Worm (Caenorhabditis elegans) whole organism, L2 larva: ENCODE data around the gene lin-36.

Source experiments
- C34F6.9 ChIP-seq: fragments of 150-350 bp; optimal IDR thresholded peaks from 2 replicates; lab custom pipeline; 2014; ENCODE audit warnings: missing biosample characterization, missing genetic modification characterization
- F13H6.1 ChIP-seq: sonication (generic microtip); optimal IDR thresholded peaks from 2 replicates; lab custom pipeline; 2016; ENCODE audit warnings: missing genetic modification characterization, missing compliant biosample characterization
- Y55F3AM.14 ChIP-seq: fragments of 200-800 bp; sonication (Bioruptor generic); optimal IDR thresholded peaks from 2 replicates; lab custom pipeline; 2018; ENCODE audit warnings: mild to moderate bottlenecking, missing genetic modification characterization, missing compliant biosample characterization
- ZK546.5 ChIP-seq: sonication (generic microtip); optimal IDR thresholded peaks from 2 replicates; lab custom pipeline; 2017; ENCODE audit warnings: missing biosample characterization, missing genetic modification characterization
- alr-1 ChIP-seq: fragments of 150-350 bp; optimal IDR thresholded peaks from 2 replicates; lab custom pipeline; 2014; ENCODE audit warnings: missing biosample characterization, missing genetic modification characterization
- ama-1 ChIP-seq: fragments of 150-350 bp; optimal IDR thresholded peaks from 2 replicates; lab custom pipeline; 2018; ENCODE audit warnings: inconsistent platforms
- blmp-1 ChIP-seq: sonication (generic microtip); optimal IDR thresholded peaks from 2 replicates; lab custom pipeline; 2017; ENCODE audit warnings: missing genetic modification characterization, mild to moderate bottlenecking, missing compliant biosample characterization, antibody characterized with exemption, moderate library complexity; ENCODE audit not compliant: insufficient read depth
- ceh-16 ChIP-seq: fragments of 150-350 bp; optimal IDR thresholded peaks from 2 replicates; lab custom pipeline; 2014; ENCODE audit warnings: missing biosample characterization, missing genetic modification characterization
- ceh-82 ChIP-seq: fragments of 150-350 bp; optimal IDR thresholded peaks from 2 replicates; lab custom pipeline; 2014; ENCODE audit warnings: missing biosample characterization, missing genetic modification characterization
- dmd-4 ChIP-seq: sonication (generic microtip); optimal IDR thresholded peaks from 2 replicates; lab custom pipeline; 2017; ENCODE audit warnings: missing biosample characterization, missing genetic modification characterization
- elt-1 ChIP-seq: fragments of 150-350 bp; optimal IDR thresholded peaks from 2 replicates; lab custom pipeline; 2014; ENCODE audit warnings: missing biosample characterization, missing genetic modification characterization
- elt-3 ChIP-seq: sonication (generic microtip); optimal IDR thresholded peaks from 2 replicates; lab custom pipeline; 2017; ENCODE audit warnings: missing biosample characterization, missing genetic modification characterization
- fos-1 ChIP-seq: fragments of 150-350 bp; optimal IDR thresholded peaks from 2 replicates; lab custom pipeline; 2014; ENCODE audit warnings: missing biosample characterization, missing genetic modification characterization
- gmeb-1 ChIP-seq: fragments of 150-350 bp; optimal IDR thresholded peaks from 2 replicates; lab custom pipeline; 2014; ENCODE audit warnings: missing biosample characterization, missing genetic modification characterization
- lin-11 ChIP-seq: fragments of 150-350 bp; sonication (generic microtip); optimal IDR thresholded peaks from 2 replicates; lab custom pipeline; 2014; ENCODE audit warnings: missing biosample characterization, missing genetic modification characterization, inconsistent platforms, mixed read lengths
- lin-13 ChIP-seq: fragments of 150-350 bp; optimal IDR thresholded peaks from 2 replicates; lab custom pipeline; 2014; ENCODE audit warnings: missing biosample characterization, missing genetic modification reagents, missing genetic modification characterization
- lin-39 ChIP-seq: fragments of 150-350 bp; optimal IDR thresholded peaks from 2 replicates; lab custom pipeline; 2014; ENCODE audit warnings: missing biosample characterization, missing genetic modification reagents, missing genetic modification characterization
- mab-5 ChIP-seq: fragments of 150-350 bp; optimal IDR thresholded peaks from 2 replicates; lab custom pipeline; 2014; ENCODE audit warnings: missing biosample characterization, missing genetic modification characterization
- mbf-1 ChIP-seq: sonication (generic microtip); optimal IDR thresholded peaks from 2 replicates; lab custom pipeline; 2017; ENCODE audit warnings: missing biosample characterization, missing genetic modification characterization
- nhr-12 ChIP-seq: fragments of 150-350 bp; optimal IDR thresholded peaks from 2 replicates; lab custom pipeline; 2014; ENCODE audit warnings: missing biosample characterization, missing genetic modification characterization
- nhr-129 ChIP-seq: fragments of 150-350 bp; optimal IDR thresholded peaks from 2 replicates; lab custom pipeline; 2014; ENCODE audit warnings: missing biosample characterization, missing genetic modification characterization
- nhr-23 ChIP-seq: fragments of 150-350 bp; optimal IDR thresholded peaks from 2 replicates; lab custom pipeline; 2014; ENCODE audit warnings: missing biosample characterization, missing genetic modification reagents, missing genetic modification characterization
- nhr-237 ChIP-seq: fragments of 150-350 bp; optimal IDR thresholded peaks from 2 replicates; lab custom pipeline; 2014; ENCODE audit warnings: missing biosample characterization, missing genetic modification characterization
- nhr-25 ChIP-seq: fragments of 150-350 bp; sonication (generic microtip); optimal IDR thresholded peaks from 3 replicates; lab custom pipeline; 2014; ENCODE audit warnings: missing biosample characterization, missing genetic modification characterization
- nhr-77 ChIP-seq: fragments of 150-350 bp; optimal IDR thresholded peaks from 2 replicates; lab custom pipeline; 2014; ENCODE audit warnings: missing biosample characterization, missing genetic modification characterization
- peb-1 ChIP-seq: fragments of 150-350 bp; optimal IDR thresholded peaks from 2 replicates; lab custom pipeline; 2014; ENCODE audit warnings: missing biosample characterization, missing genetic modification characterization
- skn-1 ChIP-seq: sonication (generic microtip); optimal IDR thresholded peaks from 2 replicates; lab custom pipeline; 2017; ENCODE audit warnings: missing biosample characterization, missing genetic modification characterization
- sma-3 ChIP-seq: sonication (generic microtip); optimal IDR thresholded peaks from 2 replicates; lab custom pipeline; 2016; ENCODE audit warnings: missing genetic modification reagents, missing genetic modification characterization, missing compliant biosample characterization
- sma-9 ChIP-seq, 2 experiments: fragments of 150-350 bp in 1 of 2; sonication (generic microtip) in 1 of 2; optimal IDR thresholded peaks; 2 replicates each; lab custom pipeline; 2014 to 2016; ENCODE audit warnings: missing genetic modification characterization in 2 of 2, mild to moderate bottlenecking in 1 of 2, missing biosample characterization in 1 of 2, missing compliant biosample characterization in 1 of 2, missing genetic modification reagents in 1 of 2, moderate library complexity in 1 of 2
- snpc-4 ChIP-seq: fragments of 150-350 bp; optimal IDR thresholded peaks from 2 replicates; lab custom pipeline; 2014; ENCODE audit warnings: missing biosample characterization, missing genetic modification characterization
- unc-39 ChIP-seq: fragments of 150-350 bp; optimal IDR thresholded peaks from 2 replicates; lab custom pipeline; 2014; ENCODE audit warnings: missing biosample characterization, missing genetic modification characterization
- unc-62 ChIP-seq: fragments of 150-350 bp; optimal IDR thresholded peaks from 2 replicates; lab custom pipeline; 2014; ENCODE audit warnings: missing biosample characterization, missing genetic modification reagents, missing genetic modification characterization
- zag-1 ChIP-seq: fragments of 150-350 bp; optimal IDR thresholded peaks from 2 replicates; lab custom pipeline; 2014; ENCODE audit warnings: missing biosample characterization, missing genetic modification characterization
- ztf-1 ChIP-seq: fragments of 200-800 bp; sonication (Bioruptor generic); conservative IDR thresholded peaks from 2 replicates; pipeline ENCODE4 v1.3.6; 2022; ENCODE audit warnings: missing genetic modification characterization, missing compliant biosample characterization
- ztf-11 ChIP-seq: sonication (generic microtip); optimal IDR thresholded peaks from 2 replicates; lab custom pipeline; 2017; ENCODE audit warnings: missing biosample characterization, missing genetic modification characterization

The lin-36 gene

ce11 chrIII:8004091-8004490 lies 16.6 kb downstream of the lin-36 start, which contains the start of gene C06G4.6:
TSS of gene C06G4.6 (plus strand) at chrIII:8004391.
- no peak for TF ChIP-seq C34F6.9 (tag; lab: Kevin White, UChicago)
- no peak for TF ChIP-seq ztf-1 (GFP tag; lab: Robert Waterston, UW)
- no peak for TF ChIP-seq elt-3 (tag; lab: Kevin White, UChicago)
- no peak for TF ChIP-seq sma-9 (GFP tag; optimal IDR thresholded peaks at IDR 0.05; lab: Kevin White, UChicago)
- no peak for TF ChIP-seq sma-9 (tag; optimal IDR thresholded peaks at IDR 0.05; lab: Kevin White, UChicago)
- TF ChIP-seq ztf-11 = no peak
- no peak for TF ChIP-seq dmd-4 (tag; lab: Kevin White, UChicago)
- no peak for TF ChIP-seq nhr-237 (tag; lab: Kevin White, UChicago)

ce11 chrIII:8001557-8001956 lies 19.1 kb downstream of the lin-36 start:
- TF ChIP-seq nhr-77 = no peak
- TF ChIP-seq elt-3 (tag; lab: Kevin White, UChicago) = no peak
- TF ChIP-seq ZK546.5 (tag; lab: Kevin White, UChicago) = no peak
- no peak for TF ChIP-seq peb-1
- no peak for TF ChIP-seq ceh-82 (tag; lab: Kevin White, UChicago)
- no peak for TF ChIP-seq mbf-1
- TF ChIP-seq ztf-1 (GFP tag; lab: Robert Waterston, UW) = no peak
- TF ChIP-seq C34F6.9 (tag; lab: Kevin White, UChicago) = no peak
- no peak for TF ChIP-seq blmp-1
- no peak for TF ChIP-seq zag-1 (tag; lab: Kevin White, UChicago)

ce11 chrIII:7997447-7998046 lies 23.1 kb downstream of the lin-36 start:
- TF ChIP-seq elt-1 (tag; lab: Kevin White, UChicago) = no peak
- TF ChIP-seq sma-3 (GFP tag; lab: Kevin White, UChicago) = no peak
- no peak for TF ChIP-seq lin-39 (tag; lab: Kevin White, UChicago)
- TF ChIP-seq nhr-25 (tag; lab: Kevin White, UChicago) = no peak
- TF ChIP-seq peb-1 = no peak
- no peak for TF ChIP-seq ceh-16 (tag; lab: Kevin White, UChicago)

ce11 chrIII:7996353-7996752 lies 24.3 kb downstream of the lin-36 start, which contains the start of gene npr-17:
TSS of gene npr-17 (minus strand) at chrIII:7996453.
- no peak for TF ChIP-seq sma-3 (GFP tag; lab: Kevin White, UChicago)
- no peak for TF ChIP-seq nhr-129 (tag; lab: Kevin White, UChicago)
- TF ChIP-seq nhr-12 = no peak
- TF ChIP-seq nhr-25 (tag; lab: Kevin White, UChicago) = no peak
- TF ChIP-seq mab-5 (tag; lab: Kevin White, UChicago) = no peak
- TF ChIP-seq ama-1 (lab: Kevin White, UChicago) = no peak
- no peak for TF ChIP-seq unc-62 (GFP tag; lab: Kevin White, UChicago)
- no peak for TF ChIP-seq alr-1 (tag; lab: Kevin White, UChicago)
- no peak for TF ChIP-seq C34F6.9 (tag; lab: Kevin White, UChicago)
- TF ChIP-seq ZK546.5 (tag; lab: Kevin White, UChicago) = no peak
- no peak for TF ChIP-seq unc-39 (tag; lab: Kevin White, UChicago)
- no peak for TF ChIP-seq peb-1
- TF ChIP-seq lin-13 (GFP tag; lab: Kevin White, UChicago) = no peak
- no peak for TF ChIP-seq skn-1 (tag; lab: Kevin White, UChicago)
- TF ChIP-seq, all 48 proteins: peak for 0

DNA sequence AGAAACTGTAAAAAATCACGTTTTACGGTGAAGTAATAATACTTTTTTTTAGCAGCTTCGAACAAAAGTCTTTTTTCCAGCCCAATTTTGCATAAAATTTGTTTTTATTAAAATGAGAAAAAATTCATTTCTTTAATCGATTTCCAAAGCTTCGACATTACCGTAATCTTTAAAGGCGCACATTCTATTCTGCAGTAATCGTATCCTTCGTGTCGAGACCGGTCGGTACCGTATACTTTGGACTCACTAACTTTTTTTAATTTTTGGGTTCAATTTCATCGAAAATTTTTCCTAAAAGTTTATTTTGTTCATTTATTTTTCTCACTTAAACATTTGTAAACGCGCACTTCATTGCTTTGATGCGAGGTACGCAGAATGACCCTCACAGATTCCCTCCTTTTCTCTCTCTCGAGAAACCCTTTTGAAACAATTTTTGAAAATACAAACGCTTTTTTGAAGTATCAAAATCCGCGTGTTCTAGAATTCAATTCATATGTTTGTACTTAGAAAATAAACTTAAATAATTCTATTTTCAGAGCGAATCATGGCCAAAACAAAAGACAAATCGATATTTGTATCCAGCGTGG lies 34.0 kb downstream of the lin-36 start, which contains the start of gene hrpk-2:
Gene hrpk-2, plus strand, starts transcription at position 537 of the 587 bp plus-strand sequence.
- TF ChIP-seq ceh-82 (tag; lab: Kevin White, UChicago) (no peak), mbf-1 (no peak), Y55F3AM.14 (no peak)

DNA sequence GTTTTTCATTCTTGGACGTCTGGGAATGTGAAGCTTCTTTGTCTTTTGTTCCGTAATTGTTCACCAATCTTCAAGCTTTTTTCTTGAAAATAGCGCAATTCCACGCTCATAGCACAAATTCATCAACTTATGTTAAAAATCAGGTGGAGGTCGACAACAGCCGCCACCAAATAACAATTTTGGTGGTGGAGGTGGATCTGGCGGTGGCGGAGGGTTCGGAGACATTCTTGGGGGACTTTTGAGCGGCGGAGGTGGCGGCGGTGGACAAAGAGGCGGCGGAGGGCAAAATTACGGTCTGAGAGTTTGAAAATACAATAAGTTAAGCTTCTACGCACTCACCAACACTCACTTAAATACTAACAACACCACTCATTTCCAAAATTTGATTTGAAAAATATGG lies 38.7 kb downstream of the lin-36 start:
- no peak for TF ChIP-seq elt-1 (tag; lab: Kevin White, UChicago)
- no peak for TF ChIP-seq gmeb-1
- no peak for TF ChIP-seq blmp-1
- TF ChIP-seq ZK546.5 (tag; lab: Kevin White, UChicago) = no peak
- no peak for TF ChIP-seq sma-9 (GFP tag; optimal IDR thresholded peaks at IDR 0.05; lab: Kevin White, UChicago)
- TF ChIP-seq sma-9 (tag; optimal IDR thresholded peaks at IDR 0.05; lab: Kevin White, UChicago) = no peak
- TF ChIP-seq ceh-82 (tag; lab: Kevin White, UChicago) = no peak
- no peak for TF ChIP-seq skn-1 (tag; lab: Kevin White, UChicago)
- no peak for TF ChIP-seq snpc-4 (tag; lab: Kevin White, UChicago)
- TF ChIP-seq mab-5 (tag; lab: Kevin White, UChicago) = no peak
- no peak for TF ChIP-seq nhr-129 (tag; lab: Kevin White, UChicago)
- no peak for TF ChIP-seq nhr-77
- TF ChIP-seq C34F6.9 (tag; lab: Kevin White, UChicago) = no peak
- no peak for TF ChIP-seq lin-11 (tag; lab: Kevin White, UChicago)
- TF ChIP-seq dmd-4 (tag; lab: Kevin White, UChicago) = no peak
- TF ChIP-seq F13H6.1 (tag; lab: Kevin White, UChicago) = no peak
- no peak for TF ChIP-seq fos-1 (tag; lab: Kevin White, UChicago)
- no peak for TF ChIP-seq nhr-12
- TF ChIP-seq nhr-23 (tag; lab: Kevin White, UChicago) = no peak
- TF ChIP-seq alr-1 (tag; lab: Kevin White, UChicago) = no peak
